Worm (Caenorhabditis elegans) whole organism, L3 larva: ENCODE data around the gene irld-3.
A peak's percentile ranks its signal among the peaks of the same experiment; 100 is the strongest.

Experiments
- aly-2 ChIP-seq: fragments of 150-350 bp; optimal IDR thresholded peaks from 2 replicates; lab custom pipeline; 2014; ENCODE audit warnings: missing biosample characterization, missing genetic modification characterization
- ama-1 ChIP-seq: fragments of 150-350 bp; optimal IDR thresholded peaks from 2 replicates; lab custom pipeline; 2018
- ceh-82 ChIP-seq: fragments of 150-350 bp; optimal IDR thresholded peaks from 2 replicates; lab custom pipeline; 2014; ENCODE audit warnings: missing biosample characterization, missing genetic modification characterization
- egl-27 ChIP-seq: sonication (generic microtip); optimal IDR thresholded peaks from 4 replicates; lab custom pipeline; 2017; ENCODE audit warnings: missing biosample characterization, missing genetic modification reagents, missing genetic modification characterization
- egl-5 ChIP-seq: fragments of 150-350 bp; optimal IDR thresholded peaks from 2 replicates; lab custom pipeline; 2017; ENCODE audit warnings: missing biosample characterization, missing genetic modification reagents, missing genetic modification characterization, inconsistent platforms
- elt-1 ChIP-seq: fragments of 150-350 bp; optimal IDR thresholded peaks from 2 replicates; lab custom pipeline; 2014; ENCODE audit warnings: missing biosample characterization, missing genetic modification characterization
- elt-2 ChIP-seq: sonication (generic microtip); optimal IDR thresholded peaks from 2 replicates; lab custom pipeline; 2016; ENCODE audit warnings: missing genetic modification reagents, mild to moderate bottlenecking, missing genetic modification characterization, missing compliant biosample characterization
- fkh-10 ChIP-seq: sonication (generic microtip); optimal IDR thresholded peaks from 2 replicates; lab custom pipeline; 2017; ENCODE audit warnings: missing biosample characterization, missing genetic modification reagents, missing genetic modification characterization
- hmg-11 ChIP-seq: sonication (generic microtip); optimal IDR thresholded peaks from 2 replicates; lab custom pipeline; 2016; ENCODE audit warnings: missing genetic modification characterization, missing compliant biosample characterization
- jun-1 ChIP-seq: fragments of 150-350 bp; optimal IDR thresholded peaks from 2 replicates; lab custom pipeline; 2014; ENCODE audit warnings: missing biosample characterization, missing genetic modification reagents, missing genetic modification characterization
- lin-15B ChIP-seq: fragments of 150-350 bp; optimal IDR thresholded peaks from 2 replicates; lab custom pipeline; 2014; ENCODE audit warnings: missing biosample characterization, missing genetic modification characterization
- lin-39 ChIP-seq: fragments of 150-350 bp; optimal IDR thresholded peaks from 2 replicates; lab custom pipeline; 2018; ENCODE audit warnings: missing biosample characterization, missing genetic modification reagents, missing genetic modification characterization
- mml-1 ChIP-seq: fragments of 150-350 bp; sonication (generic microtip); optimal IDR thresholded peaks from 3 replicates; lab custom pipeline; 2014; ENCODE audit warnings: missing biosample characterization, missing genetic modification characterization
- nfya-1 ChIP-seq: sonication (generic microtip); optimal IDR thresholded peaks from 2 replicates; lab custom pipeline; 2017; ENCODE audit warnings: missing genetic modification characterization, mild to moderate bottlenecking, missing compliant biosample characterization, antibody characterized with exemption, moderate library complexity; ENCODE audit not compliant: insufficient read depth
- nhr-11 ChIP-seq: fragments of 150-350 bp; optimal IDR thresholded peaks from 2 replicates; lab custom pipeline; 2014; ENCODE audit warnings: missing biosample characterization, missing genetic modification characterization
- nhr-12 ChIP-seq: fragments of 150-350 bp; optimal IDR thresholded peaks from 2 replicates; lab custom pipeline; 2014; ENCODE audit warnings: missing biosample characterization, missing genetic modification characterization
- nhr-23 ChIP-seq: fragments of 150-350 bp; optimal IDR thresholded peaks from 2 replicates; lab custom pipeline; 2014; ENCODE audit warnings: missing biosample characterization, missing genetic modification reagents, missing genetic modification characterization
- nhr-237 ChIP-seq: fragments of 150-350 bp; optimal IDR thresholded peaks from 2 replicates; lab custom pipeline; 2014; ENCODE audit warnings: missing biosample characterization, missing genetic modification characterization
- nhr-25 ChIP-seq: sonication (generic microtip); optimal IDR thresholded peaks from 2 replicates; lab custom pipeline; 2017; ENCODE audit warnings: missing biosample characterization, missing genetic modification characterization
- nhr-28 ChIP-seq: fragments of 150-350 bp; optimal IDR thresholded peaks from 2 replicates; lab custom pipeline; 2014; ENCODE audit warnings: missing biosample characterization, missing genetic modification characterization
- nhr-76 ChIP-seq: fragments of 150-350 bp; sonication (generic microtip); optimal IDR thresholded peaks from 5 replicates; lab custom pipeline; 2014; ENCODE audit warnings: missing biosample characterization, missing genetic modification characterization
- nhr-77 ChIP-seq: fragments of 150-350 bp; optimal IDR thresholded peaks from 2 replicates; lab custom pipeline; 2014; ENCODE audit warnings: missing biosample characterization, missing genetic modification characterization
- pha-4 ChIP-seq: fragments of 150-350 bp; optimal IDR thresholded peaks from 2 replicates; lab custom pipeline; 2014; ENCODE audit warnings: missing biosample characterization, missing genetic modification reagents, missing genetic modification characterization
- sea-2 ChIP-seq: fragments of 150-350 bp; sonication (generic microtip); optimal IDR thresholded peaks from 4 replicates; lab custom pipeline; 2014; ENCODE audit warnings: missing biosample characterization, missing genetic modification reagents, missing genetic modification characterization
- skn-1 ChIP-seq: fragments of 150-350 bp; optimal IDR thresholded peaks from 2 replicates; lab custom pipeline; 2014; ENCODE audit warnings: missing biosample characterization, missing genetic modification characterization
- snpc-4 ChIP-seq: fragments of 150-350 bp; optimal IDR thresholded peaks from 2 replicates; lab custom pipeline; 2014; ENCODE audit warnings: missing biosample characterization, missing genetic modification characterization
- tbx-2 ChIP-seq: sonication (generic microtip); optimal IDR thresholded peaks from 2 replicates; lab custom pipeline; 2016; ENCODE audit warnings: mild to moderate bottlenecking, missing genetic modification characterization, missing compliant biosample characterization
- unc-39 ChIP-seq: sonication (generic microtip); optimal IDR thresholded peaks from 4 replicates; lab custom pipeline; 2017; ENCODE audit warnings: missing biosample characterization, missing genetic modification characterization
- unc-62 ChIP-seq: fragments of 150-350 bp; sonication (generic microtip); optimal IDR thresholded peaks from 4 replicates; lab custom pipeline; 2014; ENCODE audit warnings: missing biosample characterization, missing genetic modification reagents, missing genetic modification characterization
- zag-1 ChIP-seq: fragments of 150-350 bp; optimal IDR thresholded peaks from 2 replicates; lab custom pipeline; 2014; ENCODE audit warnings: missing biosample characterization, missing genetic modification characterization
- ztf-11 ChIP-seq: fragments of 150-350 bp; optimal IDR thresholded peaks from 2 replicates; lab custom pipeline; 2014; ENCODE audit warnings: missing biosample characterization, missing genetic modification characterization
- ztf-4 ChIP-seq: fragments of 150-350 bp; optimal IDR thresholded peaks from 2 replicates; lab custom pipeline; 2014; ENCODE audit warnings: missing biosample characterization, missing genetic modification characterization

The irld-3 gene

DNA sequence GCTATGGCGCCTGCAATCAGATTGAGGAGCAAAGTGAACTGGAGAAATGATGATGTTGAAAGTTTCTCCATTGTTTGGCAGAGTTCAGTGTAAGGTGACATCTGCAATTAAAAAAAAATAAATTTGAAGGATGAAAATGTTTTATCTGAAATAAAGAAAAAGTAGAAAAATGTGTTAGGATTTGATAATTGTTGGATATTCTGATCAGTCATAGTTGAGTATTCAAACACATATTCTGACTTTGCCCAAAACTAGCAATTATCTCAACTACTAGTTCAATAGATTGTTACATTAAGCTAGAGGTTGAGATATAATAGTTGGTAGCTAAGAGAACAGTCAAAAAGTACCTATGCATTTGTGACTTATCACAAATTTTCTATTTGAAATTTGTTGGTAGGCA, 6.1 kb upstream of the irld-3 start, which contains the start of gene srab-10:
srab-10 (minus strand) TSS at position 101 of the 400 bp plus-strand sequence.
- TF ChIP-seq mml-1 (tag; lab: Kevin White, UChicago) (no peak), ceh-82 (tag; lab: Kevin White, UChicago) (no peak), fkh-10 (GFP tag; lab: Kevin White, UChicago) (no peak), unc-62 (GFP tag; lab: Kevin White, UChicago) (no peak), skn-1 (no peak), tbx-2 (tag; lab: Kevin White, UChicago) (no peak), nfya-1 (tag; lab: Kevin White, UChicago) (no peak)

DNA sequence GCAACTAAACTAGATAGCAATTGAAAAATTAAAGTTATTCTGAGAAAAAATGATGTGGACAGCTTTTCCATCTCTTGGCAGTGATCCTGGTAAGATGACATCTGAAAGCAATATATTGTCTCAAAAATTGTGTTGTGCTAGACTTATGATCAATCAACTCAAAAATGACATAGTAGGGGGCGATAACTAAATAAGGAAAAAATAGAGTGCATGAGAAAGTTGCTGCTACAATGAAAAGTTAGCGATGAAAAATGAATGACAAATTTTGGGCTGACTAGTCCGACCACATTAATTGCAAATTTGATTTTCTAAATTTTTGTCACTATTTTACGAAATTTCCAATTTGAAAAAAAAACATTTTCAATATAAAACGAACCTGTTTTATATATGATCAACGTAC, 2.8 kb upstream of the irld-3 start, which contains the start of gene srab-9:
srab-9 (minus strand) TSS at position 101 of the 400 bp plus-strand sequence.
- TF ChIP-seq sea-2 (GFP tag; lab: Kevin White, UChicago): no peak
- no peak for TF ChIP-seq lin-39
- no peak for TF ChIP-seq ama-1 (lab: Kevin White, UChicago)
- no peak for TF ChIP-seq ztf-4 (tag; lab: Kevin White, UChicago)

DNA sequence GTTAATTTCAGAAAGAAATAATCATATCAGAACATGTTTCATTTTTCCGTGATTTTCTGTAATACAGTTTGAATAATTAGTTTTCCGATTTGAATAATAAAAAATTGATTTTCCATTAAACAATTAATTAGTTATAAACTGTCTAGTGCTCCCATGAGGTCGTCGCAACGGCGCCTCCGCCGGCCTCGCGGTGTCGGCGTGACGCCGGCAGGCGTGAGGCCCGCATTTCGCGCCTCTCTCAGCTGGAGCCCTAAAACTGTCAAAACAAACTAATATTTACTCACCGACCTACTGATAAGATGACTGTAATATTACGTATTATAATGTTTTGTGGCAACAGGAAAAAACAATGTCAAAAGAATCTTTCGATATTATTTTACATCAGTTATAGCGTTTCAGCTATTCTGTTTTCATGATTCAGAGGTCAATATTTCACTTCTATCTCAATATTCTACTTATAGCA, 5.1 kb downstream of the irld-3 start, which contains the start of gene F02C9.2:
F02C9.2 (plus strand) TSS at position 413 of the 463 bp plus-strand sequence.
- TF ChIP-seq nhr-76 (tag; lab: Kevin White, UChicago) (no peak), zag-1 (no peak), nhr-237 (tag; lab: Kevin White, UChicago) (no peak), nhr-77 (no peak), hmg-11 (tag; lab: Kevin White, UChicago) (no peak), nhr-25 (tag; lab: Kevin White, UChicago) (no peak), nhr-23 (tag; lab: Kevin White, UChicago) (no peak)

DNA sequence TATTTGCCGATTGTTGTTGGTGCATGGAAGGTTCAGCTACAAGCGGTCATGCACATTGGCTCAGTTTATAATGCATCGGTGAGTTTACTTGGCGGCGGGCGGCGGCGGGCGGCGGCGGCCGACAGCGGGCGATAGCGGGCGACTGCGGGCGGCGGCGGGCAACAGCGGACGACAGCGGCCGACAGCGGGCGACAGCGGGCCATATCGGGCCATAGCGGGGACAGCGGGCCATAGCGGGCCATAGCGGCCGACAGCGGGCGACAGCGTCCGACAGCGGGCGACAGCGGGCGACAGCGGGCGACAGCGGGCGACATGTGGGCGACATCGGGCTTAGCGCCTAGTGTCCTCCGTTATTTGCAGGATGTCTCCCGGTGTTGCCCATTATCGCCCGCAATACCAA, 6.3 kb downstream of the irld-3 start:
- no peak for TF ChIP-seq jun-1 (tag; lab: Kevin White, UChicago)
- TF ChIP-seq unc-62 (GFP tag; lab: Kevin White, UChicago): no peak
- no peak for TF ChIP-seq nhr-11 (tag; lab: Kevin White, UChicago)

DNA sequence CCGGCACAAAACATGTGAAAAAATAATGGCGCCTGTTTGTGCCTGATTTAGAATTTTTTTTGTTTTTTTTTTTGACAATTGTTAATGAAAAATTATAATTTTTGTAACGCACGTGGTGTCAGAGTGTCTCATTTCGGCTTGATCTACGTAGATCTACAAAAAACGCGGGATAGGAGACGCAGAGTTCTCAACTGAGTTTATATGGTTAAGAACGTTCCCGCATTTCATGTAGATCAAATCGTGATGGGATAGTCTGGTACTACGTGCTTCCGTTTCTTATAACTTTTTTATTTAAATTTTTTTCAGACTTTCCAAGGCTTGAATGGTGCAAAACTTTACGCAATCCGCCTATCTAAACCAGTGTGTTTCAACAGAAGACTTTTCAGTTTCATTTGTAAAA, 9.6 kb downstream of the irld-3 start, which contains the start of gene tat-6:
tat-6 (plus strand) TSS at position 301 of the 400 bp plus-strand sequence.
- TF ChIP-seq ztf-11 (tag; lab: Kevin White, UChicago): no peak
- TF ChIP-seq, all 47 proteins: peak for 0

DNA sequence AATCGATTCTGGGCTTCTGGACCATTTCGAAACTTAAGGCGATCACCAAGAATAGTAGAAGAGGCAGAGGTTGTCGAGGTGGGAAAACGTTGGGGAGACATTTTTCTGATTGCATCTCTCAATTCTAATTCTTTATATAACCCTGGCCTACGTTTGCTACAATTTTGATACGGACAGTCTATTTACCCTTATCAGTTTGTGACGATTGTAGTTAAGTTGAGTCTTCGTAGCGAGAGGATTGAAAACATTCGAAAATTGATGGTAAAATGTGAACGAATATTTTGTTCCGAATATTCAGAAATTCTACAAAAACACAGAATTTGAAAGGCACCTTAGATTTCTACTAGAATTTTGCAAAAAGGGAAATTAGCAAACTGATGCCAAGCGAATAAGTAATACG, 10.7 kb downstream of the irld-3 start, which contains the start of gene Y73C8C.10:
Y73C8C.10 (minus strand) TSS at position 101 of the 400 bp plus-strand sequence.
- TF ChIP-seq snpc-4 (tag; lab: Kevin White, UChicago) (no peak), lin-15B (tag; lab: Kevin White, UChicago) (no peak), elt-2 (tag; lab: Kevin White, UChicago) (peak; percentile 6)
- TF ChIP-seq, all 47 proteins: peak for 1

DNA sequence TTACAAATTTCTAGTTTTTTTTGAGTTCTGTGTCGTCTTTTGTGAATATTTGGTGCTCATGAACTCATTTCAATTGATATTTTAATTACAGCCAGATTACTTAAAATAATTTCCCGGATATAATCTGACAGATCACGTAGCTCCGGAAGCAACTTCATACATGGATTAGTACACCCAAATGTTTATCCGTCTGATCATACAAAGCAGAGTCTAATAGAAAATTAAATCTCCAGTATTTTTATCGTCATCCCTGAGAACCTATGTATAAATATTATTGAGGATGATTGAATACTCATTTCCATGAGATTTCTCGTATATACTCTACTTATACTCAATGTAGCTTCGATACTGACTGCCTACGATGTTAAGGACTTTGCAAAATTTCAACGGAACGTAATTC, 13.5 kb downstream of the irld-3 start, which contains the start of gene Y73C8C.12:
Y73C8C.12 (plus strand) TSS at position 301 of the 400 bp plus-strand sequence.
- no peak for TF ChIP-seq fkh-10 (GFP tag; lab: Kevin White, UChicago)
- no peak for TF ChIP-seq nhr-237 (tag; lab: Kevin White, UChicago)
- no peak for TF ChIP-seq pha-4 (tag; lab: Kevin White, UChicago)

DNA sequence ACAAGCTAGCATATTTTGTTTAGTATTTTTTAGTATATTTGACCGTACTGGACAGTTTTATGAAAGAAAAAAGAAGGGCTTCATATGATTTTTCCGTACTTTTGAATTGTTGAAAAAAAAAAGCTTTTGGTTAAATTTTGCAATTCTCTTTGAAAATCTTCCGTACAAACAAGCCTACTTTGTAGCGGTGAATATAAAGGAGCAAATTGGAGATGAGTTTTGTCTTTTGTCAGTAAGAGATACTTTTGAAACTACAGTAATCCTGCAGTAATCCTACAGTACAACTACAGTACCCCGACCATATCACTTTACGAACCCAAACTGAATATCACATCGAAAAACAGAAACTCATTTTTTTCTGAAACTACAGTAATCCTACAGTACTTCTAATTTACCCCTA, 16.0 kb downstream of the irld-3 start:
- TF ChIP-seq nhr-28 (tag; lab: Kevin White, UChicago): no peak
- TF ChIP-seq egl-27: no peak
- TF ChIP-seq aly-2 (tag; lab: Kevin White, UChicago): no peak
- no peak for TF ChIP-seq egl-5 (tag; lab: Kevin White, UChicago)
- TF ChIP-seq unc-39: no peak
- TF ChIP-seq nhr-23 (tag; lab: Kevin White, UChicago): no peak
- no peak for TF ChIP-seq elt-1 (tag; lab: Kevin White, UChicago)
- no peak for TF ChIP-seq tbx-2 (tag; lab: Kevin White, UChicago)
- no peak for TF ChIP-seq snpc-4 (tag; lab: Kevin White, UChicago)
- TF ChIP-seq nhr-237 (tag; lab: Kevin White, UChicago): no peak
- TF ChIP-seq nhr-25 (tag; lab: Kevin White, UChicago): no peak
- no peak for TF ChIP-seq nfya-1 (tag; lab: Kevin White, UChicago)
- TF ChIP-seq skn-1: no peak
- no peak for TF ChIP-seq nhr-12 (tag; lab: Kevin White, UChicago)
- no peak for TF ChIP-seq mml-1 (tag; lab: Kevin White, UChicago)
